Fruit fly (Drosophila melanogaster): Measurements from ENCODE around the gene Zip99C.

Gene Zip99C

DNA sequence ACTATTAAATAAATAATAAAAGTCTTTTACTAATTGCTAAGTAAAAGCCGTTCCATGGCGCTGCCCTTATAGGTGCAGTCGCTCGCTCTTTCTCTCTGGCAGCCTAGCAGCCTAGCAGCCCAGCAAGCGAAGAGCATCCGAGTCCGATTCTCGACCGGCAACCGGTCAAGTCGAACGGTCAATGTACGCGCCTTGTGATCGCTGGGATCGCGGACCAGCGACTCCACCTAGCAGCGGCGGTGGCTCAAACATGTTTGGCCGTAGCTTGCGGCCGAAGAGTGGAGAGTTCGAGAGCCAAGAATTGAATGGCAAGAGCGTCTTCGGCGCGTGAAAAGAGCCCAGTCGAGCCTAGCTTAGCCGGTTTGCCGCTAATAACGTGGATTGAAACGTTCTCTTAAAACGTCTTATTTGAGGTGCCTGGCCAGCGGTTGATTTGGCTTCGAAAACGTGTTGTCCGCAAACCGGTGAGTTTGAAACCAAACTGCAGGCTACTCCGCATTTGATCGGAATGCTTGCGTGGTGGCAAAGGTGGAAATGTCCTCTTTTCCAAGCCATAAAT lies 39.4 kb downstream of the Zip99C start:
- TF ChIP-seq toe (GFP tag; optimal IDR thresholded peaks at IDR 0.05) (no peak), CG7101 (tag; optimal IDR thresholded peaks at IDR 0.05) (no peak), kay (GFP tag; ENCODE audit: borderline replicate concordance) (no peak), Hr96 (GFP tag; optimal IDR thresholded peaks at IDR 0.05) (no peak), CG1620 (GFP tag; optimal IDR thresholded peaks at IDR 0.05) (no peak), tj (GFP tag; optimal IDR thresholded peaks at IDR 0.05) (no peak), Clk (GFP tag; optimal IDR thresholded peaks at IDR 0.05) (no peak)

DNA sequence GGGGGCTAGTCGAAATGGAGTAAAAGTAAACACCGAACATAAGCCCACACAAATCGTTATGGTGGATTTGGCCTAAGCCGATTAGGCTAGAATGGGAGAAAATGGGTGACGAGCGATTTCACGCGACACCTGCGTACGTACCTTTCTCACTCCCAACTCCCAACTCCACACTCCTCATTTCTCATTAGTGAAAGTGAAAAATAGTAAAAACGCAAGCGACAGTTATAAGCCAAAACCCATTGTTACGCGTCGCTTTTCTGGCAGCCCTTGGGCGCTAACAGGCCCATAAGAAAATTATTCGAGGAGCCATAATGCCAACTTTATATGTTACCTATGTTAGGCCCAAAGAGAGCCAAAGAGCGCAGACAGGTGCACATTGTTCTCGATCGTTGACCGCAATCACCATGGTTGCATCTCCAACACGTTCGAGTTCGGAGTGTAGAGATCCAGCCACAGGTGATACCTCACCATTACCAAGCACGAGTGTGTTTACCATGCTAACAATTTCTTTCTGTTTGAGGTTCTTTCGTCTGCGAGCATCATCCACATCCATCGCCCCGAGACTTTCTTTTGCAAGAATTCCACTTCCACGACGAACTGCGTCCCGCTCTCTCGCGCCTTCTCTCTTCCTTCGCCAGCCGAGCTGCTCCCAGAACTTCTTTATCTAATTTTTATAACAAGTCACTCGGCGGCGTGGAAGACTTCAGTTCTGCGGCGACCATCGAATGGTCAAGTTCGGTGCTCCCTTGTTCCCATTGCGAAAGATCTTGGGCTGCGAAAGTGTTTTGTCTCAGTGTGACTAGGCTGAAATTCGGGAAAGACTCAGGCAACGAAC lies 50.0 kb downstream of the Zip99C start, which contains the start of gene neo:
TSS of gene neo (plus strand) at position 698 of the 835 bp plus-strand sequence.
- TF ChIP-seq tj (GFP tag; optimal IDR thresholded peaks at IDR 0.05) (no peak), bab1 (GFP tag; optimal IDR thresholded peaks at IDR 0.05) (no peak), kay (GFP tag; ENCODE audit: borderline replicate concordance) (no peak), Mnt (GFP tag; optimal IDR thresholded peaks at IDR 0.05) (no peak)

DNA sequence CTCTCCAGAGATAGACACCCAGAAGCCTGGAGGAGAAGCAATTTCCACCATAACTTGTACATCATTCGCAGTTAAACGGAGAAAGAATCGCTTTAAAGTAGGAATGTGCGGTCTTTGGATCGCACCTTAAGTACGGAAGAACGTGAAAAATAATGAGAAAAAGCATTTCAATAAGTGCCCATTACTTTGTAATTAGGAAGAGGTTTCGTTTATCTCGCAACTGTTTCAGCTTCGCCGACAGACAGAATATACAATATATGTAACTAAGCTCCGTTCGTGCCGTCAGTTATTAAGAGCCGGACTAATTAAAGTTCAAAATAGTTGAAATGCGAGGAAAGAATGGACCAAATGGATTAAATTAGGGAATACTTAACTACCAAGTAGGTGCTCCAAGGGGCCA lies 51.0 kb downstream of the Zip99C start, which contains the start of gene CG7829:
TSS of gene CG7829 (minus strand) at position 101 of the 400 bp plus-strand sequence.
- TF ChIP-seq Clk (GFP tag; optimal IDR thresholded peaks at IDR 0.05) (no peak), cic (GFP tag; optimal IDR thresholded peaks at IDR 0.05) (no peak), CG11617 (GFP tag; optimal IDR thresholded peaks at IDR 0.05) (no peak), bab1 (GFP tag; optimal IDR thresholded peaks at IDR 0.05) (no peak), tj (GFP tag; optimal IDR thresholded peaks at IDR 0.05) (no peak), toe (GFP tag; optimal IDR thresholded peaks at IDR 0.05) (no peak), pad (GFP tag; optimal IDR thresholded peaks at IDR 0.05) (no peak), CG1620 (GFP tag; optimal IDR thresholded peaks at IDR 0.05) (no peak), CG5204 (GFP tag; optimal IDR thresholded peaks at IDR 0.05) (no peak), CG7101 (tag; optimal IDR thresholded peaks at IDR 0.05) (no peak), Hr96 (GFP tag; optimal IDR thresholded peaks at IDR 0.05) (no peak)

DNA sequence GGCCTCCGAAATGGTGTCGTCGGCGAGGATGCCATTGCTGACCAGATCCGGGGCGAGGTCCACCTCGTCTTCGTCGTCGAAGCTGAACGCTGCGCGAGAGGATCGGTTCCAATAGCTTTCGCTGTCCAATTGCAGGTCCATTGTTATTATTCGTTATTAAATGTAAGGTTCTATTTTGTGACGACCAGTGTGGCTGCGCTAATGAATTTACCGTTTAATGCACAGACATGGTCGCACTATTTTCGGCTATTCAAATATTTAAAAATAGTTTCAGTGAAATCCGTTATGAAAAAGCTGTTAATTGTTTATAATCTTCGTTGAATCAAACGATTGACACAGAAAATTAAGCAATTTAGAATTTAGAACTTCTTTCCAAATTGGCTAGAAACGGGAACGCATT lies 52.4 kb downstream of the Zip99C start, which contains the start of gene Vps16B:
TSS of gene Vps16B (minus strand) at position 186 of the 400 bp plus-strand sequence.
- no peak for TF ChIP-seq bab1 (GFP tag; optimal IDR thresholded peaks at IDR 0.05)
- TF ChIP-seq toe (GFP tag; optimal IDR thresholded peaks at IDR 0.05): no peak
- no peak for TF ChIP-seq CG7101 (tag; optimal IDR thresholded peaks at IDR 0.05)
- no peak for TF ChIP-seq CG11617 (GFP tag; optimal IDR thresholded peaks at IDR 0.05)
- TF ChIP-seq cic (GFP tag; optimal IDR thresholded peaks at IDR 0.05): no peak
- no peak for TF ChIP-seq CG7045 (GFP tag; optimal IDR thresholded peaks at IDR 0.05)
- no peak for TF ChIP-seq pad (GFP tag; optimal IDR thresholded peaks at IDR 0.05)
